Fruit fly (Drosophila melanogaster) S2 (cell line): ENCODE results near the gene chas.

Experiments
- CG8478 ChIP-seq: fragments of >200 bp; optimal IDR thresholded peaks from 2 replicates; lab custom pipeline; 2018
- CTCF ChIP-seq, 2 experiments: fragments of >200 bp; optimal IDR thresholded peaks; 2 replicates each; lab custom pipeline; 2018

DNA sequence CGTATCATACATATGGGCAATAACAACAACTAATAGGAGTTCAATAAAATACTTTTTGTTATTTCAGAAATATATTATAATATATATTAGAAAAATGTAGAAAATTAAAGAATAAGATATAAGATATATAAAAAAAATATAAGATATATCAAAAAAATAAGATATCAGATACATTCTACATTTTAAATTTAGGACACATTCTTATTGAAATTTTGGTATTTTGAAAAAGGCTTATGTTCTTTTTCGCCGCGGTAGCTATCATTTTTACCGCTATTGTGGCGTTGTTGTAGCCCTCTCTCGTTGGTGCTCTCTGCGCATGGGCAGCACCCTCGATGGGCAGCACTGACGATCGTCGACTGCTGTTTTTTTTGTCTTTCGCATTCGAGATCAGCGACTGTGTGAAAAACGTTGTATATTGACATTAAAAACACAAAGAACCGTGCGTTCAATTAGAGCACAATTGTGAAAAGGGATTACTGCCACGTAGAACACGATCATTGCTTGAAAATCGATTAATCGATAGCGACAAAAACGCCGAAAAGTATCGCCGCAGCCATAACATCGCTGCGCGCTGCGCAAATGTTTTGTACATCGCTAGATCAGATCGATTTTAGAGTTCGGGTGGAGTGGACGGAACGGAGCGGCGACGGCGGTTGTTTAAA is 39.4 kb upstream of the chas start:
- TF ChIP-seq CG8478 (lab: Kevin White, UChicago) (no peak), CTCF (optimal IDR thresholded peaks at IDR 0.05; lab: Kevin White, UChicago) (peak; percentile 37 to 42)
